Worm (Caenorhabditis elegans) whole organism, L3 larva: ENCODE measurements around the gene trpp-3.

Experiments
- ZK546.5 ChIP-seq: sonication (generic microtip); optimal IDR thresholded peaks from 2 replicates; lab custom pipeline; 2017; ENCODE audit warnings: missing biosample characterization, missing genetic modification characterization
- aly-2 ChIP-seq: fragments of 150-350 bp; optimal IDR thresholded peaks from 2 replicates; lab custom pipeline; 2014; ENCODE audit warnings: missing biosample characterization, missing genetic modification characterization
- ama-1 ChIP-seq: fragments of 150-350 bp; optimal IDR thresholded peaks from 2 replicates; lab custom pipeline; 2018
- ceh-16 ChIP-seq: sonication (generic microtip); optimal IDR thresholded peaks from 2 replicates; lab custom pipeline; 2017; ENCODE audit warnings: missing biosample characterization, missing genetic modification characterization
- ceh-28 ChIP-seq: fragments of 150-350 bp; optimal IDR thresholded peaks from 2 replicates; lab custom pipeline; 2014; ENCODE audit warnings: missing biosample characterization, missing genetic modification reagents, missing genetic modification characterization
- ceh-9 ChIP-seq: sonication (generic microtip); optimal IDR thresholded peaks from 2 replicates; lab custom pipeline; 2018; ENCODE audit warnings: missing biosample characterization, missing genetic modification characterization
- daf-12 ChIP-seq: fragments of 150-350 bp; optimal IDR thresholded peaks from 2 replicates; lab custom pipeline; 2014; ENCODE audit warnings: missing biosample characterization, missing genetic modification reagents, missing genetic modification characterization
- egl-27 ChIP-seq: sonication (generic microtip); optimal IDR thresholded peaks from 4 replicates; lab custom pipeline; 2017; ENCODE audit warnings: missing biosample characterization, missing genetic modification reagents, missing genetic modification characterization
- elt-2 ChIP-seq: sonication (generic microtip); optimal IDR thresholded peaks from 2 replicates; lab custom pipeline; 2016; ENCODE audit warnings: missing genetic modification reagents, mild to moderate bottlenecking, missing genetic modification characterization, missing compliant biosample characterization
- elt-3 ChIP-seq, 3 experiments: fragments of 150-350 bp in 1 of 3; sonication (generic microtip) in 2 of 3; optimal IDR thresholded peaks; 2 replicates in 2 of 3; 4 replicates in 1 of 3; lab custom pipeline; 2014 to 2017; ENCODE audit warnings: missing biosample characterization in 3 of 3, missing genetic modification characterization in 3 of 3
- eor-1 ChIP-seq, 2 experiments: fragments of 150-350 bp; optimal IDR thresholded peaks; 2 replicates each; lab custom pipeline; 2014 to 2018; ENCODE audit warnings: missing biosample characterization in 2 of 2, missing genetic modification characterization in 2 of 2
- fkh-2 ChIP-seq: fragments of 150-350 bp; optimal IDR thresholded peaks from 2 replicates; lab custom pipeline; 2014; ENCODE audit warnings: missing biosample characterization, missing genetic modification reagents, missing genetic modification characterization
- fos-1 ChIP-seq: fragments of 150-350 bp; optimal IDR thresholded peaks from 2 replicates; lab custom pipeline; 2014; ENCODE audit warnings: missing biosample characterization, missing genetic modification characterization
- hmg-11 ChIP-seq: sonication (generic microtip); optimal IDR thresholded peaks from 2 replicates; lab custom pipeline; 2016; ENCODE audit warnings: missing genetic modification characterization, missing compliant biosample characterization
- jun-1 ChIP-seq: fragments of 150-350 bp; optimal IDR thresholded peaks from 2 replicates; lab custom pipeline; 2014; ENCODE audit warnings: missing biosample characterization, missing genetic modification reagents, missing genetic modification characterization
- lin-15B ChIP-seq: fragments of 150-350 bp; optimal IDR thresholded peaks from 2 replicates; lab custom pipeline; 2014; ENCODE audit warnings: missing biosample characterization, missing genetic modification characterization
- lin-39 ChIP-seq: fragments of 150-350 bp; optimal IDR thresholded peaks from 2 replicates; lab custom pipeline; 2018; ENCODE audit warnings: missing biosample characterization, missing genetic modification reagents, missing genetic modification characterization
- lsy-12 ChIP-seq: sonication (generic microtip); optimal IDR thresholded peaks from 2 replicates; lab custom pipeline; 2016; ENCODE audit warnings: mild to moderate bottlenecking, missing genetic modification characterization, missing compliant biosample characterization
- mdl-1 ChIP-seq: fragments of 150-350 bp; optimal IDR thresholded peaks from 2 replicates; lab custom pipeline; 2014; ENCODE audit warnings: missing biosample characterization, missing genetic modification characterization
- mml-1 ChIP-seq: fragments of 150-350 bp; sonication (generic microtip); optimal IDR thresholded peaks from 3 replicates; lab custom pipeline; 2014; ENCODE audit warnings: missing biosample characterization, missing genetic modification characterization
- nfya-1 ChIP-seq: sonication (generic microtip); optimal IDR thresholded peaks from 2 replicates; lab custom pipeline; 2017; ENCODE audit warnings: missing genetic modification characterization, mild to moderate bottlenecking, missing compliant biosample characterization, antibody characterized with exemption, moderate library complexity; ENCODE audit not compliant: insufficient read depth
- nhr-11 ChIP-seq: fragments of 150-350 bp; optimal IDR thresholded peaks from 2 replicates; lab custom pipeline; 2014; ENCODE audit warnings: missing biosample characterization, missing genetic modification characterization
- nhr-12 ChIP-seq: fragments of 150-350 bp; optimal IDR thresholded peaks from 2 replicates; lab custom pipeline; 2014; ENCODE audit warnings: missing biosample characterization, missing genetic modification characterization
- nhr-23 ChIP-seq: fragments of 150-350 bp; optimal IDR thresholded peaks from 2 replicates; lab custom pipeline; 2014; ENCODE audit warnings: missing biosample characterization, missing genetic modification reagents, missing genetic modification characterization
- nhr-25 ChIP-seq: sonication (generic microtip); optimal IDR thresholded peaks from 2 replicates; lab custom pipeline; 2017; ENCODE audit warnings: missing biosample characterization, missing genetic modification characterization
- nhr-43 ChIP-seq: sonication (generic microtip); optimal IDR thresholded peaks from 2 replicates; lab custom pipeline; 2016; ENCODE audit warnings: mild to moderate bottlenecking, missing genetic modification characterization, missing compliant biosample characterization; ENCODE audit not compliant: poor library complexity, severe bottlenecking
- nhr-76 ChIP-seq: fragments of 150-350 bp; sonication (generic microtip); optimal IDR thresholded peaks from 5 replicates; lab custom pipeline; 2014; ENCODE audit warnings: missing biosample characterization, missing genetic modification characterization
- nhr-77 ChIP-seq: fragments of 150-350 bp; optimal IDR thresholded peaks from 2 replicates; lab custom pipeline; 2014; ENCODE audit warnings: missing biosample characterization, missing genetic modification characterization
- pha-4 ChIP-seq: fragments of 150-350 bp; optimal IDR thresholded peaks from 2 replicates; lab custom pipeline; 2014; ENCODE audit warnings: missing biosample characterization, missing genetic modification reagents, missing genetic modification characterization
- pqm-1 ChIP-seq: fragments of 150-350 bp; optimal IDR thresholded peaks from 2 replicates; lab custom pipeline; 2017; ENCODE audit warnings: missing biosample characterization, missing genetic modification characterization, inconsistent platforms
- sea-2 ChIP-seq: fragments of 150-350 bp; sonication (generic microtip); optimal IDR thresholded peaks from 4 replicates; lab custom pipeline; 2014; ENCODE audit warnings: missing biosample characterization, missing genetic modification reagents, missing genetic modification characterization
- skn-1 ChIP-seq: fragments of 150-350 bp; optimal IDR thresholded peaks from 2 replicates; lab custom pipeline; 2014; ENCODE audit warnings: missing biosample characterization, missing genetic modification characterization
- snpc-4 ChIP-seq: fragments of 150-350 bp; optimal IDR thresholded peaks from 2 replicates; lab custom pipeline; 2014; ENCODE audit warnings: missing biosample characterization, missing genetic modification characterization
- unc-39 ChIP-seq: sonication (generic microtip); optimal IDR thresholded peaks from 4 replicates; lab custom pipeline; 2017; ENCODE audit warnings: missing biosample characterization, missing genetic modification characterization
- unc-62 ChIP-seq: fragments of 150-350 bp; sonication (generic microtip); optimal IDR thresholded peaks from 4 replicates; lab custom pipeline; 2014; ENCODE audit warnings: missing biosample characterization, missing genetic modification reagents, missing genetic modification characterization
- zag-1 ChIP-seq: fragments of 150-350 bp; optimal IDR thresholded peaks from 2 replicates; lab custom pipeline; 2014; ENCODE audit warnings: missing biosample characterization, missing genetic modification characterization
- ztf-11 ChIP-seq: fragments of 150-350 bp; optimal IDR thresholded peaks from 2 replicates; lab custom pipeline; 2014; ENCODE audit warnings: missing biosample characterization, missing genetic modification characterization

The trpp-3 gene

DNA sequence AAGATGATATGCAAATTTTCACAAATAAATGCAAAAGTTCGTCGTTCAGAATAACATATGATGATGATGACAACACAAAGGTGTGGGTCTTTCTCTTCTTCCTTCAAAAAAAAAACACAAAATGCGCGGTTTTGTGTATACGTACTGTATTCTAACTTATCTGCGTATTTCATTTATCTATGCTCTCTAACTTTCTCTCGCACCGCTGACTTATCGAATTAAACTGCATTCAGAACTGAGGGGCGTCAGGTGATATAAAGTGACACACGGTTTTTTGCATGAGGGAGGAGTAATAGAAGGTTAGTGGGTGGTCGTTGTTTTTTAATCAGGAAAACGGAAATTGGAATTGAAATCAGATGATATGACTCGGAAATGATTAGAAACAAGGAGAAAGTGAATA is 25.1 kb upstream of the trpp-3 start, which contains the start of gene sod-4:
TSS of gene sod-4 (minus strand) at position 109 of the 400 bp plus-strand sequence.
- TF ChIP-seq lsy-12 (tag; lab: Kevin White, UChicago) (peak; percentile 17), daf-12 (tag; lab: Kevin White, UChicago) (no peak), nhr-23 (tag; lab: Kevin White, UChicago) (peak; percentile 44)

DNA sequence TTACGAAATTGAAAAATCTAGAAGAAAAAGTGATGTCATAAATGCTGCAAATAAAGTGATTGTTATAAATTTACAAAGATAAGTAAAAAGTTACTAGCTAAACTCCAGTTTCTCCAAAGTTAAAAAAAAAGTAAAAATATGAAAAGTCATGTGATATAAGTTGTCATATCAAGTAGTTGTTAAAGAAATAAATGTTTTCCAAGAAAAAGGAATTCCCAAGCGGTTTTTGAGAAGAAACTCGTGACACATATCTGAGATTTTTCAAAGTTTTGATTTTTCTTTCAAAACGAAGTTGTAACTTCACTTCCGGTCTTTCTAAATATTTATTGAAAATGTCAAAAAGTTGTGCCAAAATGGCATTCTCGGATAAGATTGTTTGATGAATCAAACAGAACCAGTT is 24.3 kb upstream of the trpp-3 start:
- TF ChIP-seq mml-1 (tag; lab: Kevin White, UChicago) (no peak), aly-2 (no peak), fkh-2 (tag; lab: Kevin White, UChicago) (no peak), ama-1 (lab: Kevin White, UChicago) (no peak), unc-39 (tag; lab: Kevin White, UChicago) (no peak), elt-3 (tag; optimal IDR thresholded peaks at IDR 0.05; lab: Kevin White, UChicago) (no peak), pha-4 (tag; lab: Kevin White, UChicago) (no peak), nhr-12 (tag; lab: Kevin White, UChicago) (no peak), nhr-11 (tag; lab: Kevin White, UChicago) (no peak), ZK546.5 (tag; lab: Kevin White, UChicago) (no peak), nhr-77 (tag; lab: Kevin White, UChicago) (no peak), jun-1 (tag; lab: Kevin White, UChicago) (no peak), nhr-76 (tag; lab: Kevin White, UChicago) (no peak), eor-1 (tag; optimal IDR thresholded peaks at IDR 0.05; lab: Kevin White, UChicago) (no peak), skn-1 (tag; lab: Kevin White, UChicago) (no peak), zag-1 (tag; lab: Kevin White, UChicago) (no peak), nhr-23 (tag; lab: Kevin White, UChicago) (no peak)

DNA sequence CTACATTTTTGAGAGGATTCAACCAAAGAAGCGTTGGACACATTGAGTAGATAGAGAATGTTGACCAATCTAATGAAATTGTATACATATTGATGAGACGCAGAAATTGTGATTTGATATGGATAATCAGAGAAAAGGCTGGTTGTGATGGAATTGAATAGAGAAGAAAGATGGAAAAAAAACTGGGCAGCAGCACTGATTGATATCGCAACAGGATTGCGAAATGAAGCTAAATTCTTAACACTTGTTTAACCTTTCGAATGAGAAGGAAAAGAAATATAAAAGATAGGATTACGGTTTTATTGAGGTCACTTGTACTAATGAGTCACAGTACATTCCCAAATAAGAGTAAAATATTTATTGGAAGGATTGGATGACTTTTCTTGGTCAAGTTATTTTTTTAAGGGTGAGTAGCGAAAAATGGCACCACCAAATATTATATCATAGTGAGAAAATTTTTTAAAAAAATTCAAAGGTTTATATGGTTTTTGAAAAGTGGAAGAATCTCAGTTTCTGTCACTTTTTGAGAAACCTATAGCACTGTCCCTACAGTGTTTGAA is 23.1 kb upstream of the trpp-3 start:
- TF ChIP-seq lin-39 (tag; lab: Kevin White, UChicago) (no peak), unc-62 (GFP tag; lab: Kevin White, UChicago) (no peak), mml-1 (tag; lab: Kevin White, UChicago) (no peak), nhr-43 (tag; lab: Kevin White, UChicago) (peak; percentile 27), ztf-11 (tag; lab: Kevin White, UChicago) (no peak), nhr-76 (tag; lab: Kevin White, UChicago) (no peak), nhr-11 (tag; lab: Kevin White, UChicago) (no peak), nhr-25 (tag; lab: Kevin White, UChicago) (peak; percentile 23), elt-3 (tag; optimal IDR thresholded peaks at IDR 0.05; lab: Kevin White, UChicago) (peak in 2 of 3 experiments; percentile 70 to 78), fos-1 (no peak), nhr-23 (tag; lab: Kevin White, UChicago) (peak; percentile 81)

DNA sequence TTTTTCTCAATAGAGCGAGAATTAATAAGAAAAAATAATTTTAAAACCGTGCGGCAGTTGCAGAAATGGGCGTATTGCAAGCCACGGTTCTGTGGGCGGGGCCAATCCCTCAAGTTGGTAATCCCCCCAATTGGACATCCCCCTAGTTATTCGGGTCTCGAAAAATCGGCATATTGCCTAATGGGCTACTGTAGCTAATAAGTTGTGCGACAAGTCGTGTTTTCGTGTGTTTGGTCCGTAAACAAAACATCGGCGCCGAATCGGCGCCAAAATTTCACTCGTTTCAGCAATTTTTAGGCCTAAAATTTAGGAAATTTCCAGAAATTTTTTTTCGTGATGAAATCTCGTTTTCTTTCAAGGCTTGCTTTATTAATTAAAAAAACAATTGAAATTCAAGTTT is 21.0 kb upstream of the trpp-3 start:
- no peak for TF ChIP-seq ZK546.5 (tag; lab: Kevin White, UChicago)
- no peak for TF ChIP-seq ceh-16 (tag; lab: Kevin White, UChicago)
- no peak for TF ChIP-seq ceh-28 (tag; lab: Kevin White, UChicago)
- TF ChIP-seq lsy-12 (tag; lab: Kevin White, UChicago): no peak
- no peak for TF ChIP-seq sea-2 (GFP tag; lab: Kevin White, UChicago)
- TF ChIP-seq nhr-12 (tag; lab: Kevin White, UChicago): no peak
- TF ChIP-seq, all 47 proteins: peak for 0

DNA sequence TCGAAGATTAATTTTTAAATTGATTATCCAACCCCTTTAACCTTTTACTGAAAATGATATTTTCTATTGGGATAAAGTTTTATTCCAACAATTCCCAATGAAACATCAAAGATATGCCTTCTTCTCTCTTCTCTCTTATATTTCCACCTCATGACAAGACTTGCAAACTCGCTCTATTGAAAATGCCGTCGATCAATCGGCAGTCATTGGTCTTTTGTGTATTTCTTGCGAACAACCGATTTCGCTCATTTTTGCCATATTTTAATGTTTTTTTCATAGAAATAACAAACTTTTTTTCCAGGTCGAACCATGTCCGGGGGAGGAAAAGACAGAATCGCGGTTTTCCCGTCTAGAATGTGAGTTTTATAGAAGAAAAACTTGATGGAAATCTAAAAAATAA is 17.6 kb upstream of the trpp-3 start, which contains the start of gene vha-14:
TSS of gene vha-14 (plus strand) at position 302 of the 400 bp plus-strand sequence.
- TF ChIP-seq pha-4 (tag; lab: Kevin White, UChicago) (peak; percentile 70), pqm-1 (tag; lab: Kevin White, UChicago) (peak; percentile 31), hmg-11 (tag; lab: Kevin White, UChicago) (peak; percentile 40), lin-39 (tag; lab: Kevin White, UChicago) (peak; percentile 55), nhr-23 (tag; lab: Kevin White, UChicago) (peak; percentile 8), mdl-1 (tag; lab: Kevin White, UChicago) (no peak), ceh-28 (tag; lab: Kevin White, UChicago) (peak; percentile 6), unc-62 (GFP tag; lab: Kevin White, UChicago) (no peak), elt-2 (tag; lab: Kevin White, UChicago) (peak; percentile 28), ceh-9 (tag; lab: Kevin White, UChicago) (no peak), snpc-4 (tag; lab: Kevin White, UChicago) (peak; percentile 8), nfya-1 (peak; percentile 73), ama-1 (lab: Kevin White, UChicago) (peak; percentile 3), egl-27 (tag; lab: Kevin White, UChicago) (no peak), lin-15B (tag; lab: Kevin White, UChicago) (peak; percentile 78), nhr-25 (tag; lab: Kevin White, UChicago) (peak; percentile 56)
